Fruit fly (Drosophila melanogaster) whole organism, pupa: ENCODE data around the gene Vajk2.

Source experiments
- CG13204 ChIP-seq: fragments of 200-800 bp; sonication (Bioruptor generic); optimal IDR thresholded peaks from 2 replicates; lab custom pipeline; 2018; ENCODE audit warnings: missing biosample characterization, mild to moderate bottlenecking, missing genetic modification characterization, moderate library complexity
- CG34367 ChIP-seq: fragments of 200-800 bp; sonication (Bioruptor generic); optimal IDR thresholded peaks from 2 replicates; lab custom pipeline; 2018; ENCODE audit warnings: missing biosample characterization, mild to moderate bottlenecking, missing genetic modification characterization
- CG8301 ChIP-seq: fragments of 200-800 bp; sonication (Bioruptor generic); optimal IDR thresholded peaks from 2 replicates; lab custom pipeline; 2018; ENCODE audit warnings: missing biosample characterization, mild to moderate bottlenecking, missing genetic modification characterization
- EcR ChIP-seq: fragments of 200-800 bp; sonication (Bioruptor generic); optimal IDR thresholded peaks from 3 replicates; lab custom pipeline; 2019; ENCODE audit warnings: missing biosample characterization, missing genetic modification characterization, mild to moderate bottlenecking, moderate library complexity, missing genetic modification reagents
- Ets98B ChIP-seq: fragments of 200-800 bp; sonication (Bioruptor generic); IDR thresholded peaks from 2 replicates; pipeline ENCODE4 v1.3.6; 2022; ENCODE audit warnings: missing biosample characterization, missing genetic modification characterization
- Pif1A ChIP-seq: fragments of 200-800 bp; sonication (Bioruptor generic); optimal IDR thresholded peaks from 3 replicates; lab custom pipeline; 2016; ENCODE audit warnings: missing biosample characterization, missing genetic modification characterization
- Snoo ChIP-seq: fragments of 200-800 bp; sonication (Bioruptor generic); optimal IDR thresholded peaks from 3 replicates; lab custom pipeline; 2017; ENCODE audit warnings: missing biosample characterization, mild to moderate bottlenecking, missing genetic modification characterization, inconsistent platforms
- gl ChIP-seq: fragments of 200-800 bp; sonication (Bioruptor generic); optimal IDR thresholded peaks from 2 replicates; lab custom pipeline; 2018; ENCODE audit warnings: missing biosample characterization, mild to moderate bottlenecking, missing genetic modification characterization

Gene Vajk2

dm6 chr2L:13884063-13884656 lies 50.3 kb downstream of the Vajk2 start:
- no peak for TF ChIP-seq gl
- no peak for TF ChIP-seq CG8301
- no peak for TF ChIP-seq CG13204
- no peak for TF ChIP-seq Pif1A (GFP tag; lab: Kevin White, UChicago)
- no peak for TF ChIP-seq CG34367 (tag; lab: Kevin White, UChicago)
- no peak for TF ChIP-seq Snoo (tag; lab: Kevin White, UChicago)
- TF ChIP-seq Ets98B (GFP tag; lab: Robert Waterston, UW): no peak
- peak; percentile 55 for TF ChIP-seq EcR (GFP tag; lab: Kevin White, UChicago)
